Worm (Caenorhabditis elegans) whole organism, L1 larva: ENCODE results near the gene F36H12.3.
"Not testable (repeated sequence)": the region's sequence is repeated elsewhere in the genome, so short reads cannot be mapped to it uniquely, and the experiment has no call there.

Source experiments
- C16A3.4 ChIP-seq: fragments of 150-350 bp; optimal IDR thresholded peaks from 2 replicates; lab custom pipeline; 2014; ENCODE audit warnings: missing biosample characterization, missing genetic modification characterization
- C34B4.2 ChIP-seq: sonication (generic microtip); optimal IDR thresholded peaks from 2 replicates; lab custom pipeline; 2017; ENCODE audit warnings: mild to moderate bottlenecking, missing genetic modification characterization, missing compliant biosample characterization
- F16B12.6 ChIP-seq: fragments of 150-350 bp; optimal IDR thresholded peaks from 2 replicates; lab custom pipeline; 2014; ENCODE audit warnings: missing biosample characterization, missing genetic modification characterization
- Y116A8C.19 ChIP-seq: sonication (generic microtip); optimal IDR thresholded peaks from 2 replicates; lab custom pipeline; 2016; ENCODE audit warnings: missing compliant biosample characterization, missing genetic modification characterization, borderline replicate concordance
- aha-1 ChIP-seq: fragments of 150-350 bp; optimal IDR thresholded peaks from 2 replicates; lab custom pipeline; 2014; ENCODE audit warnings: missing biosample characterization, missing genetic modification characterization
- blmp-1 ChIP-seq: fragments of 150-350 bp; optimal IDR thresholded peaks from 2 replicates; lab custom pipeline; 2014; ENCODE audit warnings: missing biosample characterization, missing genetic modification characterization
- ceh-82 ChIP-seq, 3 experiments: fragments of 150-350 bp in 1 of 3; sonication (generic microtip) in 2 of 3; optimal IDR thresholded peaks; 2 replicates each; lab custom pipeline; 2014 to 2017; ENCODE audit warnings: missing biosample characterization in 3 of 3, missing genetic modification characterization in 3 of 3
- ces-1 ChIP-seq: fragments of 150-350 bp; optimal IDR thresholded peaks from 2 replicates; lab custom pipeline; 2014; ENCODE audit warnings: missing biosample characterization, missing genetic modification reagents, missing genetic modification characterization
- dpl-1 ChIP-seq, 3 experiments: fragments of 150-350 bp in 2 of 3; sonication (generic microtip) in 1 of 3; optimal IDR thresholded peaks; 2 replicates each; lab custom pipeline; 2014 to 2017; ENCODE audit warnings: missing biosample characterization in 3 of 3, missing genetic modification characterization in 3 of 3, missing genetic modification reagents in 3 of 3
- efl-1 ChIP-seq, 4 experiments: fragments of 150-350 bp; optimal IDR thresholded peaks in 3 of 4; peaks in 1 of 4; 1 replicate in 1 of 4; 2 replicates in 3 of 4; lab custom pipeline; 2014; ENCODE audit warnings: missing biosample characterization in 2 of 4, missing genetic modification characterization in 2 of 4, missing genetic modification reagents in 2 of 4
- egl-13 ChIP-seq: sonication (generic microtip); optimal IDR thresholded peaks from 2 replicates; lab custom pipeline; 2016; ENCODE audit warnings: missing genotype, missing genetic modification reagents, missing genetic modification characterization, missing compliant biosample characterization
- elt-2 ChIP-seq: sonication (generic microtip); optimal IDR thresholded peaks from 2 replicates; lab custom pipeline; 2016; ENCODE audit warnings: missing genetic modification characterization, mild to moderate bottlenecking, inconsistent platforms, missing compliant biosample characterization, missing genetic modification reagents
- elt-3 ChIP-seq, 6 experiments: fragments of 150-350 bp in 1 of 6; sonication (generic microtip); optimal IDR thresholded peaks; 2 replicates each; lab custom pipeline; 2017 to 2018; ENCODE audit warnings: missing biosample characterization in 6 of 6, missing genetic modification characterization in 6 of 6, inconsistent platforms in 1 of 6
- ets-5 ChIP-seq: fragments of 200-800 bp; sonication (Bioruptor generic); IDR thresholded peaks from 2 replicates; pipeline ENCODE4 v1.3.6; 2022; ENCODE audit warnings: missing genetic modification characterization, missing compliant biosample characterization
- fkh-10 ChIP-seq: sonication (generic microtip); optimal IDR thresholded peaks from 2 replicates; lab custom pipeline; 2017; ENCODE audit warnings: missing biosample characterization, missing genetic modification reagents, missing genetic modification characterization
- fkh-4 ChIP-seq: sonication (generic microtip); optimal IDR thresholded peaks from 2 replicates; lab custom pipeline; 2016; ENCODE audit warnings: missing compliant biosample characterization, missing genetic modification characterization, borderline replicate concordance
- hlh-17 ChIP-seq: fragments of 200-800 bp; sonication (Bioruptor generic); optimal IDR thresholded peaks from 2 replicates; lab custom pipeline; 2018; ENCODE audit warnings: missing genetic modification characterization, mild to moderate bottlenecking, missing compliant biosample characterization, moderate library complexity, borderline replicate concordance
- hlh-4 ChIP-seq: sonication (generic microtip); optimal IDR thresholded peaks from 2 replicates; lab custom pipeline; 2016; ENCODE audit warnings: mild to moderate bottlenecking, missing genetic modification characterization, missing compliant biosample characterization
- irx-1 ChIP-seq: sonication (generic microtip); optimal IDR thresholded peaks from 2 replicates; lab custom pipeline; 2016; ENCODE audit warnings: missing genetic modification characterization, missing compliant biosample characterization
- lin-13 ChIP-seq: fragments of 150-350 bp; optimal IDR thresholded peaks from 2 replicates; lab custom pipeline; 2014; ENCODE audit warnings: missing biosample characterization, missing genetic modification reagents, missing genetic modification characterization
- lin-15B ChIP-seq: fragments of 150-350 bp; sonication (generic microtip); optimal IDR thresholded peaks from 3 replicates; lab custom pipeline; 2014; ENCODE audit warnings: missing biosample characterization, missing genetic modification characterization
- lin-39 ChIP-seq: fragments of 150-350 bp; optimal IDR thresholded peaks from 2 replicates; lab custom pipeline; 2014; ENCODE audit warnings: missing biosample characterization, missing genetic modification reagents, missing genetic modification characterization
- lir-3 ChIP-seq: sonication (generic microtip); optimal IDR thresholded peaks from 2 replicates; lab custom pipeline; 2016; ENCODE audit warnings: mild to moderate bottlenecking, missing genetic modification characterization, moderate library complexity, missing compliant biosample characterization; ENCODE audit not compliant: poor library complexity
- mef-2 ChIP-seq: fragments of 150-350 bp; optimal IDR thresholded peaks from 2 replicates; lab custom pipeline; 2014; ENCODE audit warnings: missing biosample characterization, missing genetic modification characterization
- mep-1 ChIP-seq: fragments of 150-350 bp; optimal IDR thresholded peaks from 2 replicates; lab custom pipeline; 2014; ENCODE audit warnings: missing biosample characterization, missing genetic modification characterization
- nhr-12 ChIP-seq: sonication (generic microtip); optimal IDR thresholded peaks from 2 replicates; lab custom pipeline; 2017; ENCODE audit warnings: missing biosample characterization, missing genetic modification characterization
- nhr-47 ChIP-seq: sonication (generic microtip); optimal IDR thresholded peaks from 2 replicates; lab custom pipeline; 2016; ENCODE audit warnings: mild to moderate bottlenecking, missing genetic modification characterization, moderate library complexity, missing compliant biosample characterization
- nhr-85 ChIP-seq: sonication (generic microtip); peaks from one replicate; lab custom pipeline; 2016; ENCODE audit warnings: missing genetic modification characterization, inconsistent platforms, missing compliant biosample characterization
- nhr-90 ChIP-seq: sonication (generic microtip); optimal IDR thresholded peaks from 2 replicates; lab custom pipeline; 2016; ENCODE audit warnings: mild to moderate bottlenecking, missing genetic modification characterization, missing compliant biosample characterization; ENCODE audit not compliant: poor library complexity
- pax-3 ChIP-seq: fragments of 200-800 bp; sonication (Bioruptor generic); optimal IDR thresholded peaks from 2 replicates; lab custom pipeline; 2018; ENCODE audit warnings: mild to moderate bottlenecking, missing genetic modification characterization, moderate library complexity, missing compliant biosample characterization
- snu-23 ChIP-seq: sonication (generic microtip); optimal IDR thresholded peaks from 2 replicates; lab custom pipeline; 2016; ENCODE audit warnings: missing genetic modification characterization, missing compliant biosample characterization
- sptf-1 ChIP-seq: fragments of 150-350 bp; optimal IDR thresholded peaks from 2 replicates; lab custom pipeline; 2014; ENCODE audit warnings: missing biosample characterization, missing genetic modification characterization
- sup-37 ChIP-seq: fragments of 200-800 bp; sonication (Bioruptor generic); optimal IDR thresholded peaks from 2 replicates; lab custom pipeline; 2018; ENCODE audit warnings: mild to moderate bottlenecking, missing genetic modification characterization, missing compliant biosample characterization
- tbx-2 ChIP-seq: sonication (generic microtip); optimal IDR thresholded peaks from 2 replicates; lab custom pipeline; 2016; ENCODE audit warnings: missing genetic modification characterization, missing compliant biosample characterization
- tlp-1 ChIP-seq: fragments of 150-350 bp; optimal IDR thresholded peaks from 2 replicates; lab custom pipeline; 2014; ENCODE audit warnings: missing biosample characterization, missing genetic modification characterization
- unc-130 ChIP-seq: fragments of 150-350 bp; optimal IDR thresholded peaks from 2 replicates; lab custom pipeline; 2017; ENCODE audit warnings: missing biosample characterization, missing genetic modification characterization, inconsistent platforms
- unc-98 ChIP-seq: fragments of 200-800 bp; sonication (Bioruptor generic); IDR thresholded peaks from 2 replicates; pipeline ENCODE4 v1.3.6; 2022; ENCODE audit warnings: missing genetic modification characterization, missing compliant biosample characterization
- vab-15 ChIP-seq: sonication (generic microtip); optimal IDR thresholded peaks from 2 replicates; lab custom pipeline; 2017; ENCODE audit warnings: missing genotype, mild to moderate bottlenecking, missing genetic modification characterization, missing compliant biosample characterization
- xbp-1 ChIP-seq: sonication (generic microtip); optimal IDR thresholded peaks from 2 replicates; lab custom pipeline; 2016; ENCODE audit warnings: missing genetic modification characterization, missing compliant biosample characterization
- ztf-4 ChIP-seq: fragments of 150-350 bp; optimal IDR thresholded peaks from 2 replicates; lab custom pipeline; 2014; ENCODE audit warnings: missing biosample characterization, missing genetic modification characterization

Gene F36H12.3

DNA sequence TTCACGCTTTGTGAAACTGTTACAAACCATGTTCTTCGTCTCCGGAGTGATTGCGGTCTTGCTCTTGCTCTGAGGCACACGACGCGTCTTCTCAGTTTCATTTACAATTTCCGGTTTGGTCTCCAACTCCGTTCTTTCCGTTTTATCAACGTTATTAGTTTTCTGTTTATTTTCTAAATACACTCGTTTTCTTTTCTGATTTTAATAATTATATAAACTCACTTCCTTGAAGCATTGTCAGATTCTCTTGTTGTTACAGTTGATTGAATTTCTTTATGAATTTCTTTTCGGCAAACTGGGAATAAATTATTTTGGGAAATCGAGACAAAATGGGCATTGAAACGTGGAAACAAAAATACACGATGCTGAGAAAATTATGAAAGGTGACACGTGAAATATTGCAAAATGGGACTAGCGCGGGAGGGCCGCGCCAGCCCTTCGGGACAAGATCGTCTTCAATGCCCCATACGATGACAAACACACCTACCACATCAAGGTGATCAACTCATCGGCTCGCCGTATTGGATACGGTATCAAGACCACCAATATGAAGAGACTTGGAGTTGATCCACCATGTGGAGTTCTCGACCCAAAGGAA, 35.5 kb downstream of the F36H12.3 start, which contains the start of the genes ZK354.9 and msp-58:
Gene ZK354.9 (minus strand): TSS at position 101 of the 598 bp plus-strand sequence.
Gene msp-58 (plus strand): TSS at position 548 of the 598 bp plus-strand sequence.
- TF ChIP-seq ceh-82 (tag; optimal IDR thresholded peaks at IDR 0.05; lab: Kevin White, UChicago); fkh-4 (tag; lab: Kevin White, UChicago); C16A3.4 (tag; lab: Kevin White, UChicago): not testable (repeated sequence)

DNA sequence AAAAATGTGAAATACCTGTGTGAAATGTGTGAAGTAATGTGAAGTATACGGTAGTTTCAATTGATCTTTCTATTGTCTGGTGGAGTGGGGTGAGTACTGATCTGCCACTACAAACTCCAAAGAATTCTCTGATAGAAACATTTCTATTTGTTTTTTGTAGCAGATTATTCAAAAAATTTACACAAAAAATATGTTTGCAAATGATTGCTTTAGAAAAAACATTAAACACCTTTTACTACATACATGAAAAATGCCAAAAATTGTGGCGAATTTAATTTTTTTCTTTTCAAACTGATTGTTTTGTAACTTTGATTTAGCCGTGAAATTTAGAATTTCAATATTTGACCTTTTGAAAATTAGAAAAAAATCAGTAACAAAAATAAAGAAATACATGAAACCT, 37.1 kb downstream of the F36H12.3 start, which contains the start of gene ZK354.3:
Gene ZK354.3 (plus strand): TSS at position 301 of the 400 bp plus-strand sequence.
- TF ChIP-seq xbp-1 (tag; lab: Kevin White, UChicago) (no peak), pax-3 (tag; lab: Kevin White, UChicago) (no peak), fkh-10 (GFP tag; lab: Kevin White, UChicago) (no peak), F16B12.6 (tag; lab: Kevin White, UChicago) (no peak), nhr-12 (tag; lab: Kevin White, UChicago) (no peak), sup-37 (GFP tag; lab: Kevin White, UChicago) (no peak), sptf-1 (tag; lab: Kevin White, UChicago) (no peak)

DNA sequence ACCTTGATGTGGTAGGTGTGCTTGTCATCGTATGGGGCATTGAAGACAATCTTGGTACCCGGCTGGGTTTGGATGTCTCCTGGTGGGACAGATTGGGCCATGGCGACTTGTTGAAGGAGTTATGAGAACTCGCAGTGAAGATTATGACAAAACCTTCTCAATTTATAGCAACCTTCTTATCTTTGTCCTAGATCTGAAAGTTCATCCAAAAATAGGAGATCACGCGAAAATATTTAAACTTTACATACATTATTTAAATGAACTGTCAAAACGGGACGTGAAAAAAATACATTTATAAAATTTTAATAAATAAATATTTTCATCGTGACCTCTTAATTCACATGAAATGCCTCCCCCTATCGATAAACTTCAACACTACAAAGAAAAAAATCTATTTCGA, 40.4 kb downstream of the F36H12.3 start, which contains the start of the genes msp-59 and ZK354.2:
Gene msp-59 (minus strand): TSS at position 101 of the 400 bp plus-strand sequence.
Gene ZK354.2 (plus strand): TSS at position 395 of the 400 bp plus-strand sequence.
- TF ChIP-seq ces-1 (GFP tag; lab: Kevin White, UChicago); unc-130; efl-1 (optimal IDR thresholded peaks at IDR 0.05; lab: Kevin White, UChicago); efl-1 (GFP tag; optimal IDR thresholded peaks at IDR 0.05 in 1 of 2; lab: Kevin White, UChicago): not testable (repeated sequence)

DNA sequence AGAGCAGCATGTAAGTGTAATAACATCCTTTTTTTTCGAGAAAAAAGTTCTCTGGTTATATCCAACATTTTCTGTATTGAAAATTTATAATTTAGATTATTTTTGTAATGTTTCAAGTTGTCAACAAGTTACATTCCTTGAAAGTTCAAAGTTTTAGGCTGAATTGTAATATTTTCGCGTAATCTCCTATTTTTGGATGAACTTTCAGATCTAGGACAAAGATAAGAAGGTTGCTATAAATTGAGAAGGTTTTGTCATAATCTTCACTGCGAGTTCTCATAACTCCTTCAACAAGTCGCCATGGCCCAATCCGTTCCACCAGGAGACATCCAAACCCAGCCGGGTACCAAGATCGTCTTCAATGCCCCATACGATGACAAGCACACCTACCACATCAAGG, 43.6 kb downstream of the F36H12.3 start, which contains the start of gene msp-65:
Gene msp-65 (plus strand): TSS at position 301 of the 400 bp plus-strand sequence.
- TF ChIP-seq efl-1 (optimal IDR thresholded peaks at IDR 0.05; lab: Kevin White, UChicago), result not testable (repeated sequence)
- peak in 1 of 2 experiments; percentile 59 for TF ChIP-seq efl-1 (GFP tag; optimal IDR thresholded peaks at IDR 0.05 in 1 of 2; lab: Kevin White, UChicago)

DNA sequence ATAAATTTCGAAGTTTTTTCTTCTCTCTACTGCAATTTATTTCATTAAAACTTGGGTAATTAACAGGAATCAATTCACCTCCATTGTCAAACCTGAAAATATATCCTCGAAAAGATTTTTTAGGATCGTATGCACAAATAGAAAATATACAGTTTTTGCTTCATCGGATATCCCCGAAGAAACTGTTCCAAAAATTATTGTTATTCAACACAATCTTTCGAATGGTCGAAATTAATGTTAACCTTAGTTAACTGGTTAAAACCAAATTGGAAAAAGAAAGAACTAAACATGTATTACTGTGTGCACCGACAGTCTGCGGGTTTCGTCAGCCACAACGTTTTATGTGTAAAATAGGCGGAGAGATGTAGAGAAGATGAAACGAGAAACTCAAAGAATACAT, 44.5 kb downstream of the F36H12.3 start:
- no peak for TF ChIP-seq tlp-1 (tag; lab: Kevin White, UChicago)
- TF ChIP-seq vab-15, result no peak
- TF ChIP-seq egl-13 (tag; lab: Kevin White, UChicago), result no peak
- no peak for TF ChIP-seq pax-3 (tag; lab: Kevin White, UChicago)
- no peak for TF ChIP-seq ceh-82 (tag; optimal IDR thresholded peaks at IDR 0.05; lab: Kevin White, UChicago)
- no peak for TF ChIP-seq hlh-4
- TF ChIP-seq lin-13 (GFP tag; lab: Kevin White, UChicago), result no peak
- TF ChIP-seq lir-3, result no peak
- TF ChIP-seq fkh-10 (GFP tag; lab: Kevin White, UChicago), result no peak
- TF ChIP-seq hlh-17 (GFP tag; lab: Kevin White, UChicago), result no peak
- peak; percentile 22 for TF ChIP-seq mep-1 (tag; lab: Kevin White, UChicago)
- no peak for TF ChIP-seq nhr-12 (tag; lab: Kevin White, UChicago)
- TF ChIP-seq C34B4.2 (tag; lab: Kevin White, UChicago), result no peak
- no peak for TF ChIP-seq unc-98
- peak; percentile 11 for TF ChIP-seq tbx-2 (tag; lab: Kevin White, UChicago)
- peak; percentile 38 for TF ChIP-seq lin-39
- TF ChIP-seq irx-1 (tag; lab: Kevin White, UChicago), result no peak
- peak; percentile 47 for TF ChIP-seq elt-2 (tag; lab: Kevin White, UChicago)
- no peak for TF ChIP-seq xbp-1 (tag; lab: Kevin White, UChicago)
- no peak for TF ChIP-seq ets-5
- no peak for TF ChIP-seq aha-1
- no peak for TF ChIP-seq Y116A8C.19 (tag; lab: Kevin White, UChicago)
- TF ChIP-seq mef-2, result no peak
- peak; percentile 5 to 30 for TF ChIP-seq efl-1 (optimal IDR thresholded peaks at IDR 0.05; lab: Kevin White, UChicago)
- TF ChIP-seq efl-1 (GFP tag; optimal IDR thresholded peaks at IDR 0.05 in 1 of 2; lab: Kevin White, UChicago), result no peak
- peak; percentile 59 for TF ChIP-seq nhr-47 (tag; lab: Kevin White, UChicago)
- TF ChIP-seq dpl-1 (GFP tag; optimal IDR thresholded peaks at IDR 0.05; lab: Kevin White, UChicago), result no peak
- TF ChIP-seq nhr-85, result peak; percentile 92
- TF ChIP-seq lin-15B, result no peak
- TF ChIP-seq ces-1 (GFP tag; lab: Kevin White, UChicago), result no peak
- no peak for TF ChIP-seq ztf-4 (tag; lab: Kevin White, UChicago)
- no peak for TF ChIP-seq blmp-1 (tag; lab: Kevin White, UChicago)
- peak; percentile 87 for TF ChIP-seq nhr-90 (tag; lab: Kevin White, UChicago)
- peak; percentile 61 for TF ChIP-seq snu-23 (GFP tag; lab: Kevin White, UChicago)
- peak in 1 of 6 experiments; percentile 62 for TF ChIP-seq elt-3 (tag; optimal IDR thresholded peaks at IDR 0.05; lab: Kevin White, UChicago)
